Worm (Caenorhabditis elegans) whole organism, young adult: ENCODE results near the gene srr-1.

ENCODE experiments used
- F33H1.4 ChIP-seq: fragments of 200-800 bp; sonication (Bioruptor generic); IDR thresholded peaks from 2 replicates; pipeline ENCODE4 v1.3.6; 2022; ENCODE audit warnings: missing genetic modification reagents, missing genetic modification characterization, missing compliant biosample characterization
- F49E8.2 ChIP-seq: sonication (generic microtip); optimal IDR thresholded peaks from 3 replicates; lab custom pipeline; 2017; ENCODE audit warnings: missing genetic modification characterization, mild to moderate bottlenecking, missing compliant biosample characterization, antibody characterized with exemption, moderate library complexity; ENCODE audit not compliant: insufficient read depth
- F52B5.7 ChIP-seq: sonication (generic microtip); optimal IDR thresholded peaks from 2 replicates; lab custom pipeline; 2016; ENCODE audit warnings: mild to moderate bottlenecking, missing genetic modification characterization, missing compliant biosample characterization
- Y53G8AR.9 ChIP-seq: fragments of 200-800 bp; sonication (Bioruptor generic); conservative IDR thresholded peaks from 2 replicates; pipeline ENCODE4 v1.3.6; 2022; ENCODE audit warnings: missing genetic modification reagents, missing genetic modification characterization, missing compliant biosample characterization
- ZK185.1 ChIP-seq: sonication (generic microtip); optimal IDR thresholded peaks from 2 replicates; lab custom pipeline; 2016; ENCODE audit warnings: mild to moderate bottlenecking, missing genetic modification characterization, missing compliant biosample characterization; ENCODE audit not compliant: poor library complexity, severe bottlenecking
- ama-1 ChIP-seq, 3 experiments: fragments of 150-350 bp in 1 of 3; sonication (generic microtip) in 2 of 3; optimal IDR thresholded peaks; 2 replicates each; lab custom pipeline; 2014 to 2018; ENCODE audit warnings: missing biosample characterization in 2 of 3, missing genetic modification characterization in 2 of 3, missing genetic modification reagents in 2 of 3
- athp-1 ChIP-seq: sonication (generic microtip); optimal IDR thresholded peaks from 2 replicates; lab custom pipeline; 2017; ENCODE audit warnings: mild to moderate bottlenecking, missing genetic modification characterization, missing compliant biosample characterization
- bed-2 ChIP-seq: fragments of 200-800 bp; sonication (Bioruptor generic); IDR thresholded peaks from 2 replicates; pipeline ENCODE4 v1.3.6; 2022; ENCODE audit warnings: missing genetic modification reagents, missing genetic modification characterization, missing compliant biosample characterization
- cebp-1 ChIP-seq, 2 experiments: fragments of 200-800 bp in 1 of 2; sonication (Bioruptor generic) in 1 of 2; sonication (generic microtip) in 1 of 2; IDR thresholded peaks in 1 of 2; optimal IDR thresholded peaks in 1 of 2; 2 replicates each; pipeline versions ENCODE4 v1.3.6 to Lab custom; 2017 to 2022; ENCODE audit warnings: missing compliant biosample characterization in 2 of 2, missing genetic modification characterization in 2 of 2, mild to moderate bottlenecking in 1 of 2, missing genetic modification reagents in 1 of 2, moderate library complexity in 1 of 2
- ceh-27 ChIP-seq: fragments of 200-800 bp; sonication (Bioruptor generic); optimal IDR thresholded peaks from 2 replicates; lab custom pipeline; 2018; ENCODE audit warnings: mild to moderate bottlenecking, missing genetic modification characterization, moderate library complexity, missing compliant biosample characterization
- ceh-58 ChIP-seq: fragments of 200-800 bp; sonication (Bioruptor generic); IDR thresholded peaks from 2 replicates; pipeline ENCODE4 v1.3.6; 2022; ENCODE audit warnings: missing genetic modification characterization, missing compliant biosample characterization
- efl-1 ChIP-seq: fragments of 150-350 bp; optimal IDR thresholded peaks from 2 replicates; lab custom pipeline; 2014; ENCODE audit warnings: missing biosample characterization, missing genetic modification reagents, missing genetic modification characterization
- him-1 ChIP-seq: sonication (generic microtip); optimal IDR thresholded peaks from 2 replicates; lab custom pipeline; 2016; ENCODE audit warnings: missing genotype, missing genetic modification reagents, missing genetic modification characterization, missing compliant biosample characterization
- hmg-1.2 ChIP-seq: fragments of 200-800 bp; sonication (Bioruptor generic); IDR thresholded peaks from 2 replicates; pipeline ENCODE4 v1.3.6; 2022; ENCODE audit warnings: missing genetic modification reagents, missing genetic modification characterization, missing compliant biosample characterization
- hrde-1 ChIP-seq: sonication (generic microtip); optimal IDR thresholded peaks from 2 replicates; lab custom pipeline; 2016; ENCODE audit warnings: missing genetic modification characterization, mild to moderate bottlenecking, missing compliant biosample characterization, moderate library complexity, missing genotype, missing genetic modification reagents, borderline replicate concordance
- hsf-1 ChIP-seq: fragments of 200-800 bp; sonication (Bioruptor generic); IDR thresholded peaks from 2 replicates; pipeline ENCODE4 v1.3.6; 2022; ENCODE audit warnings: missing genetic modification reagents, missing genetic modification characterization, missing compliant biosample characterization
- lag-1 ChIP-seq: fragments of 200-800 bp; sonication (Bioruptor generic); IDR thresholded peaks from 2 replicates; pipeline ENCODE4 v1.3.6; 2022; ENCODE audit warnings: missing genetic modification reagents, missing genetic modification characterization, missing compliant biosample characterization
- lin-35 ChIP-seq, 3 experiments: fragments of 150-350 bp in 2 of 3; sonication (generic microtip) in 1 of 3; optimal IDR thresholded peaks; 2 replicates each; lab custom pipeline; 2014 to 2018; ENCODE audit warnings: missing biosample characterization in 3 of 3, missing genetic modification characterization in 3 of 3, missing genetic modification reagents in 3 of 3
- lin-54 ChIP-seq: fragments of 200-800 bp; sonication (Bioruptor generic); optimal IDR thresholded peaks from 2 replicates; lab custom pipeline; 2018; ENCODE audit warnings: mild to moderate bottlenecking, missing genetic modification characterization, missing compliant biosample characterization
- lsl-1 ChIP-seq: fragments of 200-800 bp; sonication (Bioruptor generic); optimal IDR thresholded peaks from 2 replicates; lab custom pipeline; 2018; ENCODE audit warnings: mild to moderate bottlenecking, missing genetic modification characterization, moderate library complexity, missing compliant biosample characterization
- madf-10 ChIP-seq: sonication (generic microtip); optimal IDR thresholded peaks from 2 replicates; lab custom pipeline; 2016; ENCODE audit warnings: mild to moderate bottlenecking, missing genetic modification characterization, missing compliant biosample characterization
- madf-3 ChIP-seq: fragments of 200-800 bp; sonication (Bioruptor generic); IDR thresholded peaks from 2 replicates; pipeline ENCODE4 v1.3.6; 2022; ENCODE audit warnings: missing genetic modification reagents, missing genetic modification characterization, missing compliant biosample characterization
- madf-6 ChIP-seq: fragments of 200-800 bp; sonication (Bioruptor generic); IDR thresholded peaks from 2 replicates; pipeline ENCODE4 v1.3.6; 2022; ENCODE audit warnings: missing genetic modification reagents, missing genetic modification characterization, missing compliant biosample characterization
- mxl-1 ChIP-seq: sonication (generic microtip); optimal IDR thresholded peaks from 2 replicates; lab custom pipeline; 2016; ENCODE audit warnings: missing genetic modification characterization, missing compliant biosample characterization
- nfya-1 ChIP-seq: sonication (generic microtip); optimal IDR thresholded peaks from 2 replicates; lab custom pipeline; 2017; ENCODE audit warnings: antibody characterized with exemption, missing compliant biosample characterization, missing genetic modification characterization, borderline replicate concordance; ENCODE audit not compliant: insufficient read depth
- sea-2 ChIP-seq: fragments of 200-800 bp; sonication (Bioruptor generic); IDR thresholded peaks from 2 replicates; pipeline ENCODE4 v1.3.6; 2022; ENCODE audit warnings: missing genetic modification characterization, missing compliant biosample characterization
- snpc-1.3 ChIP-seq: sonication (generic microtip); optimal IDR thresholded peaks from 2 replicates; lab custom pipeline; 2017; ENCODE audit warnings: missing genetic modification characterization, mild to moderate bottlenecking, missing compliant biosample characterization, antibody characterized with exemption, moderate library complexity, missing genotype, missing genetic modification reagents; ENCODE audit not compliant: insufficient read depth
- snpc-3.4 ChIP-seq: sonication (generic microtip); optimal IDR thresholded peaks from 2 replicates; lab custom pipeline; 2017; ENCODE audit warnings: missing genetic modification characterization, mild to moderate bottlenecking, missing compliant biosample characterization, antibody characterized with exemption, moderate library complexity, missing genotype, missing genetic modification reagents
- snpc-4 ChIP-seq, 5 experiments: fragments of 150-350 bp in 1 of 5; sonication (generic microtip) in 4 of 5; optimal IDR thresholded peaks; 2 replicates each; lab custom pipeline; 2014 to 2018; ENCODE audit warnings: missing genetic modification characterization in 5 of 5, missing biosample characterization in 3 of 5, antibody characterized with exemption in 2 of 5, mild to moderate bottlenecking in 2 of 5, missing compliant biosample characterization in 2 of 5, missing genotype in 2 of 5, moderate library complexity in 2 of 5, missing genetic modification reagents in 1 of 5
- sptf-2 ChIP-seq: fragments of 200-800 bp; sonication (Bioruptor generic); optimal IDR thresholded peaks from 2 replicates; lab custom pipeline; 2018; ENCODE audit warnings: mild to moderate bottlenecking, missing genetic modification characterization, missing compliant biosample characterization
- tlf-1 ChIP-seq: fragments of 200-800 bp; sonication (Bioruptor generic); optimal IDR thresholded peaks from 2 replicates; lab custom pipeline; 2018; ENCODE audit warnings: mild to moderate bottlenecking, missing genetic modification characterization, missing compliant biosample characterization
- ztf-18 ChIP-seq: sonication (generic microtip); optimal IDR thresholded peaks from 2 replicates; lab custom pipeline; 2016; ENCODE audit warnings: missing genotype, mild to moderate bottlenecking, missing genetic modification characterization, missing compliant biosample characterization
- ztf-28 ChIP-seq: fragments of 200-800 bp; sonication (Bioruptor generic); IDR thresholded peaks from 2 replicates; pipeline ENCODE4 v1.3.6; 2022; ENCODE audit warnings: missing genetic modification reagents, missing genetic modification characterization, missing compliant biosample characterization
- ztf-6 ChIP-seq: fragments of 200-800 bp; sonication (Bioruptor generic); IDR thresholded peaks from 2 replicates; pipeline ENCODE4 v1.3.6; 2022; ENCODE audit warnings: missing genetic modification reagents, missing genetic modification characterization, missing compliant biosample characterization

srr-1 gene

ce11 chrV:13008825-13009224 lies 44.7 kb downstream of the srr-1 start, which contains the start of gene F15B9.10:
F15B9.10 (minus strand) TSS chrV:13008925.
- TF ChIP-seq ztf-18 (tag; lab: Kevin White, UChicago) (no peak), him-1 (tag; lab: Kevin White, UChicago) (no peak)

- no peak for TF ChIP-seq ztf-6 (GFP tag; lab: Robert Waterston, UW)
- no peak for TF ChIP-seq ztf-28 (GFP tag; lab: Robert Waterston, UW)
- TF ChIP-seq sptf-2 (GFP tag; lab: Kevin White, UChicago): no peak
- TF ChIP-seq efl-1: no peak
- TF ChIP-seq tlf-1 (GFP tag; lab: Kevin White, UChicago): peak; percentile 39
- TF ChIP-seq ama-1 (optimal IDR thresholded peaks at IDR 0.05; lab: Kevin White, UChicago): no peak
- TF ChIP-seq ama-1 (GFP tag; optimal IDR thresholded peaks at IDR 0.05; lab: Kevin White, UChicago): peak in 1 of 2 experiments; percentile 61
- TF ChIP-seq lin-54: peak; percentile 30
- peak; percentile 88 for TF ChIP-seq hrde-1
- no peak for TF ChIP-seq nfya-1 (tag; lab: Kevin White, UChicago)
- TF ChIP-seq madf-3 (GFP tag; lab: Robert Waterston, UW): 0 out of 2 replicates have a peak, but pooled peaks have one; percentile 2
- no peak for TF ChIP-seq sea-2
- 0 out of 2 replicates have a peak, but pooled peaks have one; percentile 7 for TF ChIP-seq F33H1.4 (GFP tag; lab: Robert Waterston, UW)
- TF ChIP-seq lsl-1 (GFP tag; lab: Kevin White, UChicago): peak; percentile 1
- no peak for TF ChIP-seq snpc-4 (GFP tag; optimal IDR thresholded peaks at IDR 0.05; lab: Kevin White, UChicago)
- TF ChIP-seq snpc-4 (tag; optimal IDR thresholded peaks at IDR 0.05; lab: Kevin White, UChicago): peak in 2 of 4 experiments; percentile 2 to 24
- TF ChIP-seq ZK185.1 (tag; lab: Kevin White, UChicago): no peak
- TF ChIP-seq F49E8.2 (tag; lab: Kevin White, UChicago): peak; percentile 72
- TF ChIP-seq lin-35 (GFP tag; optimal IDR thresholded peaks at IDR 0.05; lab: Kevin White, UChicago): no peak
- peak; percentile 20 for TF ChIP-seq mxl-1 (tag; lab: Kevin White, UChicago)
- TF ChIP-seq snpc-3.4 (tag; lab: Kevin White, UChicago): peak; percentile 16
- TF ChIP-seq hsf-1: peak; percentile 47; the same call in 1 of the 2 replicates
- peak; percentile 25; the same call in 1 of the 2 replicates for TF ChIP-seq Y53G8AR.9 (GFP tag; lab: Robert Waterston, UW)
- TF ChIP-seq snpc-1.3 (tag; lab: Kevin White, UChicago): peak; percentile 43
- no peak for TF ChIP-seq bed-2
- TF ChIP-seq ceh-58: no peak
- TF ChIP-seq madf-10 (tag; lab: Kevin White, UChicago): no peak
- peak; percentile 51 for TF ChIP-seq athp-1 (tag; lab: Kevin White, UChicago)
- 0 out of 2 replicates have a peak, but pooled peaks have one; percentile 14 for TF ChIP-seq hmg-1.2
- no peak for TF ChIP-seq lag-1 (GFP tag; lab: Robert Waterston, UW)
- peak; percentile 49; the same call in 1 of the 2 replicates for TF ChIP-seq madf-6 (GFP tag; lab: Robert Waterston, UW)
- TF ChIP-seq F52B5.7 (tag; lab: Kevin White, UChicago): no peak
- no peak for TF ChIP-seq cebp-1 (GFP tag; IDR thresholded peaks at IDR 0.05; lab: Robert Waterston, UW)
- peak; percentile 19 for TF ChIP-seq cebp-1 (tag; optimal IDR thresholded peaks at IDR 0.05; lab: Kevin White, UChicago)
- TF ChIP-seq ceh-27 (GFP tag; lab: Kevin White, UChicago): no peak
These were observed 46.8 kb downstream of the srr-1 start for ce11 chrV:13006754-13007153.
